Worm (Caenorhabditis elegans): Measurements from ENCODE around the gene nhr-6.

Gene nhr-6

ce11 chrIII:3532035-3532434, 41.3 kb upstream of the nhr-6 start (continued):
- TF ChIP-seq mxl-2 (GFP tag; conservative IDR thresholded peaks at IDR 0.05): no peak

- TF ChIP-seq F44E2.7 (GFP tag; IDR thresholded peaks at IDR 0.05) (no peak), pqm-1 (tag; optimal IDR thresholded peaks at IDR 0.05) (no peak), lin-38 (GFP tag; IDR thresholded peaks at IDR 0.05) (peak; percentile 23; the same call in 1 of the 2 replicates)
Measured at ce11 chrIII:3534185-3534584, 39.2 kb upstream of the nhr-6 start.

DNA sequence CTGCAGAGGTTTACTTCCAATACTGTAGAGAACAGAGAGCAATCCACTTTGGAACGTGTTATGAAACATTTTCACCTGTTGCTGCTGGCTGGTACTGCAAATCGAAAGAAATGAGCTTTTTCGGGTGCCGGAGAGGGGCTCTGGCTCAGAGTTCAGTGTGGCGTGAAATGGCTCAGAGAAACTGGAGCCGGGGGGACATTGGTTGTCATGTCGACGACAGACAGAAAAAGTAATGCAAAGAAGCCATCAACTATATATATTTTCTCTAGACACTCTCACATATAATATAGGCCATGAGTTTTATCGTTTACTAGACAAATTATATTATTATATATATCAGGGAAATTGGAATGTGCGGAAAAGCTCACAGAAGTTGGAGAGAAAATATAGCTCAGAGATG, 36.0 kb upstream of the nhr-6 start, which contains the start of gene cfap-20:
TSS of gene cfap-20 (minus strand) at position 101 of the 400 bp plus-strand sequence.
- TF ChIP-seq hmg-1.1 (GFP tag; IDR thresholded peaks at IDR 0.05): no peak
- TF ChIP-seq ceh-28 (tag; optimal IDR thresholded peaks at IDR 0.05): no peak
- no peak for TF ChIP-seq lin-39 (tag; optimal IDR thresholded peaks at IDR 0.05)
- TF ChIP-seq vab-7 (GFP tag; IDR thresholded peaks at IDR 0.05): no peak
- no peak for TF ChIP-seq ztf-11 (tag; optimal IDR thresholded peaks at IDR 0.05)
- TF ChIP-seq Y48G9A.11 (GFP tag; IDR thresholded peaks at IDR 0.05): no peak
- no peak for TF ChIP-seq nhr-76 (tag; optimal IDR thresholded peaks at IDR 0.05)
- TF ChIP-seq snpc-4 (tag; optimal IDR thresholded peaks at IDR 0.05): no peak
- no peak for TF ChIP-seq madf-5 (GFP tag; IDR thresholded peaks at IDR 0.05)
- no peak for TF ChIP-seq daf-8 (GFP tag; IDR thresholded peaks at IDR 0.05)
- 0 out of 2 replicates have a peak, but pooled peaks have one; percentile 18 for TF ChIP-seq tra-1 (GFP tag; IDR thresholded peaks at IDR 0.05)
- TF ChIP-seq lin-38 (GFP tag; IDR thresholded peaks at IDR 0.05): peak; percentile 25; the same call in 1 of the 2 replicates
- 0 out of 2 replicates have a peak, but pooled peaks have one; percentile 9 for TF ChIP-seq egl-43 (GFP tag; IDR thresholded peaks at IDR 0.05)
- no peak for TF ChIP-seq ces-1 (GFP tag; optimal IDR thresholded peaks at IDR 0.05)
- TF ChIP-seq mxl-3 (GFP tag; optimal IDR thresholded peaks at IDR 0.05): no peak
- TF ChIP-seq nhr-77 (tag; optimal IDR thresholded peaks at IDR 0.05): no peak

ce11 chrIII:3539499-3539898, 33.9 kb upstream of the nhr-6 start:
- TF ChIP-seq aha-1 (tag): peak; percentile 91
- TF ChIP-seq madf-5 (GFP tag; IDR thresholded peaks at IDR 0.05): no peak
- no peak for TF ChIP-seq unc-130 (GFP tag; optimal IDR thresholded peaks at IDR 0.05)

DNA sequence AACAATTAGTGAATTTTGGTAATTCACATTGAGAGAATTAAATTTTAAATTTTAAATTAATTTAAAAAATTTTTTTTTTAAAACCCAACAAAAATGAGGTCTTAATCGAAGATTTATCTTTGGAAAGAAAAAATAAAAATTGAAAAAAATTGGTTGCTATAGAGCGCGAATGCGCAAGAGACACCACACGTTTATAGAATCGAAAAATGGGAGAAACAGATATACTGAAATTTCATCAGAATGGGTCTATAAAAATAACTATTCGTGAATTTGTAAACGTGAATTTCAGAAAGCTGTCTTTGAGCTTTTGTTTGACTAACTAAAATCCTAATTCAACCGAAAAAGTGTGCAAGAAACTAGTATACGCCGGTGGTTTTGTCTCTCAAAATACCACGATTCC, 33.0 kb upstream of the nhr-6 start:
- TF ChIP-seq Y75B8A.6 (GFP tag; IDR thresholded peaks at IDR 0.05): no peak
- no peak for TF ChIP-seq lin-13 (GFP tag; optimal IDR thresholded peaks at IDR 0.05)
- TF ChIP-seq ZK337.2 (GFP tag; IDR thresholded peaks at IDR 0.05): 0 out of 2 replicates have a peak, but pooled peaks have one; percentile 33
- TF ChIP-seq dmd-8 (GFP tag; IDR thresholded peaks at IDR 0.05): no peak
- peak; percentile 91 for TF ChIP-seq mes-2 (tag; optimal IDR thresholded peaks at IDR 0.05; ENCODE audit: poor library complexity, severe bottlenecking)
- TF ChIP-seq daf-19 (GFP tag; conservative IDR thresholded peaks at IDR 0.05): no peak
- TF ChIP-seq lin-38 (GFP tag; IDR thresholded peaks at IDR 0.05): peak; percentile 94
- no peak for TF ChIP-seq ctbp-1 (GFP tag; IDR thresholded peaks at IDR 0.05)
- TF ChIP-seq mep-1 (tag; optimal IDR thresholded peaks at IDR 0.05): peak; percentile 69
- peak; percentile 59 for TF ChIP-seq hmg-1.1 (GFP tag; IDR thresholded peaks at IDR 0.05)
- peak; percentile 72 for TF ChIP-seq unc-130 (GFP tag; optimal IDR thresholded peaks at IDR 0.05)
- no peak for TF ChIP-seq dve-1 (tag; optimal IDR thresholded peaks at IDR 0.05; ENCODE audit: insufficient read depth)
- peak; percentile 39 for TF ChIP-seq nhr-28 (tag; optimal IDR thresholded peaks at IDR 0.05)
- TF ChIP-seq nhr-6 (tag; optimal IDR thresholded peaks at IDR 0.05): peak; percentile 18
- TF ChIP-seq nhr-111 (GFP tag; optimal IDR thresholded peaks at IDR 0.05): no peak
- TF ChIP-seq lin-1 (GFP tag; IDR thresholded peaks at IDR 0.05): no peak
- TF ChIP-seq dpl-1 (GFP tag; optimal IDR thresholded peaks at IDR 0.05): peak; percentile 57
- TF ChIP-seq T26A8.4 (GFP tag; IDR thresholded peaks at IDR 0.05): no peak
- peak; percentile 18; the same call in 1 of the 2 replicates for TF ChIP-seq dmd-6 (GFP tag; IDR thresholded peaks at IDR 0.05)
- TF ChIP-seq unc-39 (tag; optimal IDR thresholded peaks at IDR 0.05): no peak
- peak; percentile 73 for TF ChIP-seq nhr-77 (tag; optimal IDR thresholded peaks at IDR 0.05)
- no peak for TF ChIP-seq mxl-2 (GFP tag; conservative IDR thresholded peaks at IDR 0.05)
- no peak for TF ChIP-seq spr-3 (GFP tag; optimal IDR thresholded peaks at IDR 0.05)
- TF ChIP-seq hlh-30 (tag; optimal IDR thresholded peaks at IDR 0.05; ENCODE audit: insufficient read depth): peak; percentile 25
- no peak for TF ChIP-seq ceh-32 (tag; optimal IDR thresholded peaks at IDR 0.05; ENCODE audit: poor library complexity)
- peak in 1 of 2 experiments; percentile 68 for TF ChIP-seq hif-1 (tag; optimal IDR thresholded peaks at IDR 0.05)
- TF ChIP-seq zip-2 (tag; optimal IDR thresholded peaks at IDR 0.05): no peak
- TF ChIP-seq madf-5 (GFP tag; IDR thresholded peaks at IDR 0.05): no peak

All from whole organism, L4 larva.